Worm (Caenorhabditis elegans) whole organism, L4 larva: ENCODE results near the gene T10F2.2.

Experiments used
- R02D3.7 ChIP-seq: fragments of 150-350 bp; sonication (generic microtip); optimal IDR thresholded peaks from 3 replicates; lab custom pipeline; 2014; ENCODE audit warnings: missing biosample characterization, missing genetic modification characterization
- T26A8.4 ChIP-seq: fragments of 200-800 bp; sonication (Bioruptor generic); IDR thresholded peaks from 2 replicates; pipeline ENCODE4 v1.3.6; 2022; ENCODE audit warnings: missing genetic modification characterization, missing compliant biosample characterization
- arid-1 ChIP-seq: fragments of 200-800 bp; sonication (Bioruptor generic); conservative IDR thresholded peaks from 2 replicates; pipeline ENCODE4 v1.3.6; 2022; ENCODE audit warnings: missing genetic modification reagents, missing genetic modification characterization, missing compliant biosample characterization
- attf-4 ChIP-seq: sonication (generic microtip); optimal IDR thresholded peaks from 3 replicates; lab custom pipeline; 2017; ENCODE audit warnings: missing biosample characterization, missing genetic modification characterization
- ceh-20 ChIP-seq: fragments of 200-800 bp; sonication (Bioruptor generic); IDR thresholded peaks from 2 replicates; pipeline ENCODE4 v1.3.6; 2022; ENCODE audit warnings: missing genetic modification reagents, missing genetic modification characterization, missing compliant biosample characterization
- ceh-82 ChIP-seq: sonication (generic microtip); optimal IDR thresholded peaks from 2 replicates; lab custom pipeline; 2017; ENCODE audit warnings: missing biosample characterization, missing genetic modification characterization
- ces-1 ChIP-seq: fragments of 150-350 bp; sonication (generic microtip); optimal IDR thresholded peaks from 4 replicates; lab custom pipeline; 2014; ENCODE audit warnings: missing biosample characterization, missing genetic modification reagents, missing genetic modification characterization
- cey-2 ChIP-seq: sonication (generic microtip); optimal IDR thresholded peaks from 3 replicates; lab custom pipeline; 2017; ENCODE audit warnings: missing genetic modification characterization, mild to moderate bottlenecking, missing compliant biosample characterization, antibody characterized with exemption, borderline replicate concordance; ENCODE audit not compliant: insufficient read depth
- ctbp-1 ChIP-seq: fragments of 200-800 bp; sonication (Bioruptor generic); IDR thresholded peaks from 2 replicates; pipeline ENCODE4 v1.3.6; 2022; ENCODE audit warnings: missing genetic modification reagents, missing genetic modification characterization, missing compliant biosample characterization
- daf-16 ChIP-seq, 3 experiments: sonication (generic microtip); optimal IDR thresholded peaks; 2 replicates each; lab custom pipeline; 2016 to 2017; ENCODE audit warnings: missing genetic modification characterization in 3 of 3, missing genetic modification reagents in 3 of 3, mild to moderate bottlenecking in 2 of 3, missing compliant biosample characterization in 2 of 3, missing biosample characterization in 1 of 3, moderate library complexity in 1 of 3
- dmd-6 ChIP-seq: fragments of 200-800 bp; sonication (Bioruptor generic); IDR thresholded peaks from 2 replicates; pipeline ENCODE4 v1.3.6; 2022; ENCODE audit warnings: missing genetic modification reagents, missing genetic modification characterization, missing compliant biosample characterization
- dmd-8 ChIP-seq: fragments of 200-800 bp; sonication (Bioruptor generic); IDR thresholded peaks from 2 replicates; pipeline ENCODE4 v1.3.6; 2022; ENCODE audit warnings: missing genetic modification characterization, missing compliant biosample characterization
- duxl-1 ChIP-seq: sonication (generic microtip); optimal IDR thresholded peaks from 2 replicates; lab custom pipeline; 2016; ENCODE audit warnings: mild to moderate bottlenecking, missing genetic modification characterization, moderate library complexity, missing compliant biosample characterization; ENCODE audit not compliant: poor library complexity
- dve-1 ChIP-seq: sonication (generic microtip); optimal IDR thresholded peaks from 2 replicates; lab custom pipeline; 2017; ENCODE audit warnings: antibody characterized with exemption, mild to moderate bottlenecking, missing genetic modification characterization, missing compliant biosample characterization; ENCODE audit not compliant: insufficient read depth
- hif-1 ChIP-seq, 2 experiments: sonication (generic microtip); optimal IDR thresholded peaks; 2 replicates each; lab custom pipeline; 2016 to 2017; ENCODE audit warnings: missing compliant biosample characterization in 2 of 2, missing genetic modification characterization in 2 of 2, missing genetic modification reagents in 2 of 2, missing genotype in 2 of 2, mild to moderate bottlenecking in 1 of 2
- hlh-11 ChIP-seq: fragments of 200-800 bp; sonication (Bioruptor generic); optimal IDR thresholded peaks from 2 replicates; lab custom pipeline; 2018; ENCODE audit warnings: mild to moderate bottlenecking, missing genetic modification characterization, missing compliant biosample characterization
- hmg-1.1 ChIP-seq: fragments of 200-800 bp; sonication (Bioruptor generic); IDR thresholded peaks from 2 replicates; pipeline ENCODE4 v1.3.6; 2022; ENCODE audit warnings: missing genetic modification reagents, missing genetic modification characterization, missing compliant biosample characterization
- lim-7 ChIP-seq: fragments of 200-800 bp; sonication (Bioruptor generic); IDR thresholded peaks from 2 replicates; pipeline ENCODE4 v1.3.6; 2022; ENCODE audit warnings: missing genetic modification characterization, missing compliant biosample characterization
- lin-1 ChIP-seq: fragments of 200-800 bp; sonication (Bioruptor generic); IDR thresholded peaks from 2 replicates; pipeline ENCODE4 v1.3.6; 2022; ENCODE audit warnings: missing genetic modification reagents, missing genetic modification characterization, missing compliant biosample characterization
- madf-5 ChIP-seq, 2 experiments: fragments of 200-800 bp; sonication (Bioruptor generic); IDR thresholded peaks; 2 replicates each; pipeline ENCODE4 v1.3.6; 2022; ENCODE audit warnings: missing compliant biosample characterization in 2 of 2, missing genetic modification characterization in 2 of 2
- madf-9 ChIP-seq: fragments of 200-800 bp; sonication (Bioruptor generic); conservative IDR thresholded peaks from 2 replicates; pipeline ENCODE4 v1.3.6; 2022; ENCODE audit warnings: missing genetic modification reagents, missing genetic modification characterization, missing compliant biosample characterization
- mdt-29 ChIP-seq: fragments of 200-800 bp; sonication (Bioruptor generic); IDR thresholded peaks from 2 replicates; pipeline ENCODE4 v1.3.6; 2022; ENCODE audit warnings: missing genetic modification reagents, missing genetic modification characterization, missing compliant biosample characterization
- mep-1 ChIP-seq: fragments of 150-350 bp; sonication (generic microtip); optimal IDR thresholded peaks from 3 replicates; lab custom pipeline; 2014; ENCODE audit warnings: missing biosample characterization, missing genetic modification characterization
- mes-2 ChIP-seq: sonication (generic microtip); optimal IDR thresholded peaks from 2 replicates; lab custom pipeline; 2016; ENCODE audit warnings: missing genotype, mild to moderate bottlenecking, missing genetic modification characterization, missing compliant biosample characterization; ENCODE audit not compliant: poor library complexity, severe bottlenecking
- mxl-2 ChIP-seq: fragments of 200-800 bp; sonication (Bioruptor generic); conservative IDR thresholded peaks from 2 replicates; pipeline ENCODE4 v1.3.6; 2022; ENCODE audit warnings: missing genetic modification reagents, missing genetic modification characterization, missing compliant biosample characterization
- mxl-3 ChIP-seq: fragments of 200-800 bp; sonication (Bioruptor generic); optimal IDR thresholded peaks from 2 replicates; lab custom pipeline; 2018; ENCODE audit warnings: mild to moderate bottlenecking, missing genetic modification characterization, missing compliant biosample characterization
- nhr-28 ChIP-seq: fragments of 150-350 bp; optimal IDR thresholded peaks from 2 replicates; lab custom pipeline; 2014; ENCODE audit warnings: missing biosample characterization, missing genetic modification characterization
- nhr-41 ChIP-seq: fragments of 200-800 bp; sonication (Bioruptor generic); IDR thresholded peaks from 2 replicates; pipeline ENCODE4 v1.3.6; 2022; ENCODE audit warnings: missing genetic modification reagents, missing genetic modification characterization, missing compliant biosample characterization
- nhr-6 ChIP-seq: fragments of 150-350 bp; optimal IDR thresholded peaks from 2 replicates; lab custom pipeline; 2014; ENCODE audit warnings: missing biosample characterization, missing genetic modification characterization
- nhr-77 ChIP-seq: fragments of 150-350 bp; optimal IDR thresholded peaks from 2 replicates; lab custom pipeline; 2014; ENCODE audit warnings: missing biosample characterization, missing genetic modification characterization
- pha-4 ChIP-seq, 2 experiments: fragments of 150-350 bp in 1 of 2; fragments of 200-800 bp in 1 of 2; sonication (Bioruptor generic) in 1 of 2; IDR thresholded peaks in 1 of 2; optimal IDR thresholded peaks in 1 of 2; 2 replicates each; pipeline versions ENCODE4 v1.3.6 to Lab custom; 2014 to 2022; ENCODE audit warnings: missing genetic modification characterization in 2 of 2, missing genetic modification reagents in 2 of 2, missing biosample characterization in 1 of 2, missing compliant biosample characterization in 1 of 2
- php-3 ChIP-seq: fragments of 200-800 bp; sonication (Bioruptor generic); IDR thresholded peaks from 2 replicates; pipeline ENCODE4 v1.3.6; 2022; ENCODE audit warnings: missing genetic modification reagents, missing genetic modification characterization, missing compliant biosample characterization
- pqm-1 ChIP-seq: sonication (generic microtip); optimal IDR thresholded peaks from 2 replicates; lab custom pipeline; 2017; ENCODE audit warnings: missing biosample characterization, missing genetic modification characterization
- sdz-12 ChIP-seq: fragments of 200-800 bp; sonication (Bioruptor generic); optimal IDR thresholded peaks from 2 replicates; lab custom pipeline; 2018; ENCODE audit warnings: mild to moderate bottlenecking, missing genetic modification characterization, missing compliant biosample characterization
- snpc-4 ChIP-seq: fragments of 150-350 bp; optimal IDR thresholded peaks from 2 replicates; lab custom pipeline; 2014; ENCODE audit warnings: missing biosample characterization, missing genetic modification characterization
- tag-97 ChIP-seq: fragments of 200-800 bp; sonication (Bioruptor generic); IDR thresholded peaks from 2 replicates; pipeline ENCODE4 v1.3.6; 2022; ENCODE audit warnings: missing genetic modification characterization, missing compliant biosample characterization
- tra-1 ChIP-seq: fragments of 200-800 bp; sonication (Bioruptor generic); IDR thresholded peaks from 2 replicates; pipeline ENCODE4 v1.3.6; 2022; ENCODE audit warnings: missing genetic modification reagents, missing genetic modification characterization, missing compliant biosample characterization
- unc-130 ChIP-seq: sonication (generic microtip); optimal IDR thresholded peaks from 2 replicates; lab custom pipeline; 2016; ENCODE audit warnings: missing genetic modification reagents, missing genetic modification characterization, missing compliant biosample characterization
- unc-62 ChIP-seq, 3 experiments: fragments of 150-350 bp in 1 of 3; sonication (generic microtip); optimal IDR thresholded peaks in 2 of 3; peaks in 1 of 3; 1 replicate in 1 of 3; 2 replicates in 2 of 3; lab custom pipeline; 2014 to 2017; ENCODE audit warnings: missing biosample characterization in 3 of 3, missing genetic modification characterization in 3 of 3, missing genetic modification reagents in 3 of 3, missing genotype in 1 of 3
- zfp-2 ChIP-seq: sonication (generic microtip); optimal IDR thresholded peaks from 2 replicates; lab custom pipeline; 2016; ENCODE audit warnings: mild to moderate bottlenecking, missing genetic modification characterization, missing compliant biosample characterization
- zip-2 ChIP-seq: fragments of 150-350 bp; optimal IDR thresholded peaks from 2 replicates; lab custom pipeline; 2014; ENCODE audit warnings: missing biosample characterization, missing genetic modification characterization

T10F2.2 gene

DNA sequence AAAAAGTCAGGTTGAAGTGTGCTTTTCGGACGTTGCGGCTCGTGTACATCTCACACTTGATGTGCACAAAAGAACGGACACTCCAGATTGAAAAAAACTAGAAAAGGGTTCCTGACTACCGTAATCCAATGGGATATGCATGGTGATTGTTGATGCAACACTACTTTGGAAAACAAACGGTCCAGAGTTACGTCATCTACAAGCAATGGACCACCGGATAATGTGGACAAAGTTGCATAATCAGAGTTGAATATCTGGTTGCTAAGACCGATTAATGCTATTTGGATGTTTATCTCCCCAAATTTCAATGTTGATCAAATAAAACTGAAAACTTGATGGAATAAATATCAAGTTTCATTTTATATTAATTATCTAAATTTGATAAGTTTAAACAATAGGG lies 15.1 kb downstream of the T10F2.2 start:
- no peak for TF ChIP-seq cey-2 (tag; lab: Kevin White, UChicago)
- TF ChIP-seq hmg-1.1, result no peak
- no peak for TF ChIP-seq mep-1
- no peak for TF ChIP-seq zfp-2 (tag; lab: Kevin White, UChicago)
- no peak for TF ChIP-seq ceh-82 (tag; lab: Kevin White, UChicago)
- TF ChIP-seq pqm-1 (tag; lab: Kevin White, UChicago), result no peak
- TF ChIP-seq unc-130 (GFP tag; lab: Kevin White, UChicago), result no peak
- no peak for TF ChIP-seq sdz-12 (GFP tag; lab: Kevin White, UChicago)

DNA sequence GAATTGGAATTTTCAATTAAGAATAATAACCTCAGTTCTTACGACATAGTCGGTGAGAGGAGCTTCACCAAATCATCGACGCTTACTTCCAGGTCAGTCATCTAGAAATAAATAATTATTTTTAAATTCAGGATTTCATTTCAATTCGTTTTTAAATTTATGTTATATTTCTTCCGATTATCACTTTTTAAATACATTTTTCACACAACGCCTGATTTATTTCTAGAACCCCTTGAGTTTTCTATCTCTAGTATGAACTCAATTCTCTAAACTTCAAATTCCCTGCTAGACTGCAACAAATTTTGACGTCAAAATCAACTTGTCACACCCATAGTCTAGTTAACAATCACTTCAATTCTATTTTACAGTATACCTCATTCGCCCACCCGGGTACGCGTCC lies 15.6 kb downstream of the T10F2.2 start, which contains the start of gene Y54H5A.2:
Gene Y54H5A.2, minus strand, starts transcription at position 101 of the 400 bp plus-strand sequence.
- TF ChIP-seq unc-62 (GFP tag; optimal IDR thresholded peaks at IDR 0.05 in 1 of 2; lab: Kevin White, UChicago) (peak in 1 of 2 experiments; percentile 9), unc-62 (tag; optimal IDR thresholded peaks at IDR 0.05; lab: Kevin White, UChicago) (no peak), arid-1 (GFP tag; lab: Robert Waterston, UW) (no peak), T26A8.4 (GFP tag; lab: Robert Waterston, UW) (no peak)

DNA sequence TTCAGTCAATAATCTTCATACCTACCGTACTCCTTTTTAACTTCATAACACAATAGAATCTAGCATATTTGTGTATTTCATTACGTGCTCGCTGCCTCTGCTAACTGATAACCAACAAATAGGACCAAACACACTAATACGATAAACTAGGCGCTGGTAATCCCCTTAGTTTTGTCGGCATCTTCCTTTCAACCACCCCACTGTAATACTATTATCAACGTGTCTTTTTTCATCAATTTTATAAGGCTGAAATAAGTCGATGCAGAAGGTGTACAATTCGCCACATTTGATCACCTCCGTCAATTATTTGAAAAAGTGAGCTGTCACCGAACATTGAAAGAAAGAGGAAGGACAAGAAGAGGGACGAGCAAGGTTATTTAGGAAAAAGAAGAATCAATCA lies 17.7 kb downstream of the T10F2.2 start:
- TF ChIP-seq madf-9 (GFP tag; lab: Robert Waterston, UW) (no peak), R02D3.7 (tag; lab: Kevin White, UChicago) (no peak), dmd-6 (GFP tag; lab: Robert Waterston, UW) (no peak), zfp-2 (tag; lab: Kevin White, UChicago) (no peak), tag-97 (GFP tag; lab: Robert Waterston, UW) (no peak), snpc-4 (no peak), nhr-6 (no peak), daf-16 (GFP tag; optimal IDR thresholded peaks at IDR 0.05; lab: Kevin White, UChicago) (no peak), daf-16 (tag; optimal IDR thresholded peaks at IDR 0.05; lab: Kevin White, UChicago) (peak; percentile 43), ctbp-1 (no peak), pha-4 (GFP tag; IDR thresholded peaks at IDR 0.05; lab: Robert Waterston, UW) (no peak), pha-4 (tag; optimal IDR thresholded peaks at IDR 0.05; lab: Kevin White, UChicago) (no peak), mxl-2 (GFP tag; lab: Robert Waterston, UW) (no peak), tra-1 (GFP tag; lab: Robert Waterston, UW) (no peak; the same call in 1 of the 2 replicates), pqm-1 (tag; lab: Kevin White, UChicago) (peak; percentile 35), unc-62 (GFP tag; optimal IDR thresholded peaks at IDR 0.05 in 1 of 2; lab: Kevin White, UChicago) (peak in 1 of 2 experiments; percentile 83), unc-62 (tag; optimal IDR thresholded peaks at IDR 0.05; lab: Kevin White, UChicago) (no peak), attf-4 (tag; lab: Kevin White, UChicago) (no peak), duxl-1 (tag; lab: Kevin White, UChicago) (no peak), sdz-12 (GFP tag; lab: Kevin White, UChicago) (no peak), nhr-41 (GFP tag; lab: Robert Waterston, UW) (no peak), nhr-77 (tag; lab: Kevin White, UChicago) (no peak), hlh-11 (no peak), madf-5 (GFP tag; IDR thresholded peaks at IDR 0.05; lab: Robert Waterston, UW) (no peak)
- TF ChIP-seq, all 104 proteins: peak for 3

DNA sequence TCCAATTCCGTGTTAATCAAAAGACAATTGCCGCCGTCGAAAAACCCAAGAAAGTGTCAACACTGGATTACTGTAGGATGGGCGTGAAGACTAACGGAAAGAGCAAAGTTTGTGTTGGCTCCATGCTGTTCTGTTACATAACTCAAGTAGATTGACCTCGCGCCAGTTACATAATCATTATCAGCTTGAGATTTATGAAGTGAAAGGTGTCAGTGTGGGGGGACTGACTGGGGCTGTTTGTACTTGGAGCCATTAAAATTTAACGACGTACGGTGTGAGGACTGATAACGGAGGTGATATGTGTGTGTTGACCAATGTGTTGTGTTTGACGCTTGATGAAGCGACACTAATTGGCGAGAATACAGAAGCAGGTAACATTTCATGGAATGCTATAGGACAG lies 18.4 kb downstream of the T10F2.2 start:
- peak; percentile 33 for TF ChIP-seq mxl-3
- TF ChIP-seq zip-2, result no peak
- peak; percentile 39 for TF ChIP-seq pqm-1 (tag; lab: Kevin White, UChicago)
- no peak for TF ChIP-seq hif-1 (tag; optimal IDR thresholded peaks at IDR 0.05; lab: Kevin White, UChicago)
- TF ChIP-seq mes-2 (tag; lab: Kevin White, UChicago), result no peak
- TF ChIP-seq mdt-29, result no peak
- no peak for TF ChIP-seq ces-1 (GFP tag; lab: Kevin White, UChicago)
- TF ChIP-seq dmd-6 (GFP tag; lab: Robert Waterston, UW), result peak; percentile 65
- no peak for TF ChIP-seq zfp-2 (tag; lab: Kevin White, UChicago)
- no peak for TF ChIP-seq daf-16 (GFP tag; optimal IDR thresholded peaks at IDR 0.05; lab: Kevin White, UChicago)
- peak; percentile 86 for TF ChIP-seq daf-16 (tag; optimal IDR thresholded peaks at IDR 0.05; lab: Kevin White, UChicago)
- TF ChIP-seq php-3 (GFP tag; lab: Robert Waterston, UW), result peak; percentile 98
- peak; percentile 78 for TF ChIP-seq tra-1 (GFP tag; lab: Robert Waterston, UW)
- 0 out of 2 replicates have a peak, but pooled peaks have one; percentile 22 for TF ChIP-seq lin-1 (GFP tag; lab: Robert Waterston, UW)
- peak; percentile 84 for TF ChIP-seq ceh-20 (GFP tag; lab: Robert Waterston, UW)
- TF ChIP-seq dve-1 (tag; lab: Kevin White, UChicago), result peak; percentile 71
- TF ChIP-seq hlh-11, result peak; percentile 65
- no peak for TF ChIP-seq lim-7 (GFP tag; lab: Robert Waterston, UW)
- no peak for TF ChIP-seq dmd-8 (GFP tag; lab: Robert Waterston, UW)
- peak; percentile 48 for TF ChIP-seq nhr-28
- TF ChIP-seq snpc-4, result no peak
- TF ChIP-seq unc-62 (GFP tag; optimal IDR thresholded peaks at IDR 0.05 in 1 of 2; lab: Kevin White, UChicago), result peak in 1 of 2 experiments; percentile 70
- no peak for TF ChIP-seq unc-62 (tag; optimal IDR thresholded peaks at IDR 0.05; lab: Kevin White, UChicago)
